Worm (Caenorhabditis elegans) whole organism, late embryonic: ENCODE measurements around the gene irld-50.
A peak's percentile ranks its signal among the peaks of the same experiment; 100 is the strongest.

Source experiments
- C08G9.2 ChIP-seq: sonication (generic microtip); optimal IDR thresholded peaks from 2 replicates; lab custom pipeline; 2016; ENCODE audit warnings: mild to moderate bottlenecking, missing genetic modification characterization, moderate library complexity, missing compliant biosample characterization
- C38D4.7 ChIP-seq: fragments of 200-800 bp; sonication (Bioruptor generic); optimal IDR thresholded peaks from 2 replicates; lab custom pipeline; 2018; ENCODE audit warnings: mild to moderate bottlenecking, missing genetic modification characterization, moderate library complexity, missing compliant biosample characterization
- T23F11.4 ChIP-seq: fragments of 200-800 bp; sonication (Bioruptor generic); optimal IDR thresholded peaks from 2 replicates; lab custom pipeline; 2018; ENCODE audit warnings: mild to moderate bottlenecking, missing genetic modification characterization, missing compliant biosample characterization
- Y22D7AL.16 ChIP-seq: sonication (generic microtip); optimal IDR thresholded peaks from 2 replicates; lab custom pipeline; 2016; ENCODE audit warnings: missing genetic modification characterization, missing compliant biosample characterization
- ahr-1 ChIP-seq: sonication (generic microtip); optimal IDR thresholded peaks from 2 replicates; lab custom pipeline; 2016; ENCODE audit warnings: missing genetic modification characterization, missing compliant biosample characterization
- ama-1 ChIP-seq: fragments of 150-350 bp; optimal IDR thresholded peaks from 2 replicates; lab custom pipeline; 2014
- ceh-19 ChIP-seq: fragments of 200-800 bp; sonication (Bioruptor generic); optimal IDR thresholded peaks from 2 replicates; lab custom pipeline; 2018; ENCODE audit warnings: mild to moderate bottlenecking, missing genetic modification characterization, missing compliant biosample characterization
- ceh-2 ChIP-seq: sonication (generic microtip); optimal IDR thresholded peaks from 2 replicates; lab custom pipeline; 2016; ENCODE audit warnings: missing genotype, missing genetic modification characterization, missing compliant biosample characterization
- ceh-31 ChIP-seq: sonication (generic microtip); optimal IDR thresholded peaks from 2 replicates; lab custom pipeline; 2016; ENCODE audit warnings: missing genetic modification characterization, missing compliant biosample characterization
- ceh-48 ChIP-seq: sonication (generic microtip); optimal IDR thresholded peaks from 2 replicates; lab custom pipeline; 2016; ENCODE audit warnings: missing genetic modification characterization, inconsistent platforms, missing compliant biosample characterization
- ceh-9 ChIP-seq: sonication (generic microtip); optimal IDR thresholded peaks from 2 replicates; lab custom pipeline; 2016; ENCODE audit warnings: mild to moderate bottlenecking, missing genetic modification characterization, inconsistent platforms, missing compliant biosample characterization
- che-1 ChIP-seq: sonication (generic microtip); optimal IDR thresholded peaks from 2 replicates; lab custom pipeline; 2016; ENCODE audit warnings: mild to moderate bottlenecking, missing genetic modification characterization, missing compliant biosample characterization
- elt-2 ChIP-seq: sonication (generic microtip); optimal IDR thresholded peaks from 2 replicates; lab custom pipeline; 2016; ENCODE audit warnings: missing genetic modification reagents, missing genetic modification characterization, missing compliant biosample characterization
- elt-4 ChIP-seq: sonication (generic microtip); optimal IDR thresholded peaks from 2 replicates; lab custom pipeline; 2016; ENCODE audit warnings: missing genetic modification characterization, missing compliant biosample characterization
- fax-1 ChIP-seq: sonication (generic microtip); optimal IDR thresholded peaks from 2 replicates; lab custom pipeline; 2016; ENCODE audit warnings: missing genotype, missing genetic modification characterization, missing compliant biosample characterization
- fkh-6 ChIP-seq: sonication (generic microtip); optimal IDR thresholded peaks from 2 replicates; lab custom pipeline; 2016; ENCODE audit warnings: missing genetic modification characterization, missing compliant biosample characterization
- hlh-13 ChIP-seq: fragments of 200-800 bp; sonication (Bioruptor generic); optimal IDR thresholded peaks from 2 replicates; lab custom pipeline; 2018; ENCODE audit warnings: mild to moderate bottlenecking, missing genetic modification characterization, missing compliant biosample characterization
- hlh-30 ChIP-seq: sonication (generic microtip); optimal IDR thresholded peaks from 2 replicates; lab custom pipeline; 2017; ENCODE audit warnings: antibody characterized with exemption, missing genetic modification characterization, missing compliant biosample characterization; ENCODE audit not compliant: insufficient read depth
- hlh-6 ChIP-seq: sonication (generic microtip); optimal IDR thresholded peaks from 2 replicates; lab custom pipeline; 2016; ENCODE audit warnings: missing genotype, missing genetic modification characterization, missing compliant biosample characterization
- hlh-8 ChIP-seq: sonication (generic microtip); optimal IDR thresholded peaks from 2 replicates; lab custom pipeline; 2016; ENCODE audit warnings: missing genotype, missing genetic modification characterization, missing compliant biosample characterization
- madf-2 ChIP-seq: sonication (generic microtip); optimal IDR thresholded peaks from 2 replicates; lab custom pipeline; 2017; ENCODE audit warnings: missing genetic modification characterization, missing compliant biosample characterization
- nfya-1 ChIP-seq: sonication (generic microtip); optimal IDR thresholded peaks from 2 replicates; lab custom pipeline; 2017; ENCODE audit warnings: missing genetic modification characterization, mild to moderate bottlenecking, missing compliant biosample characterization, antibody characterized with exemption, moderate library complexity
- nhr-232 ChIP-seq: sonication (generic microtip); optimal IDR thresholded peaks from 2 replicates; lab custom pipeline; 2016; ENCODE audit warnings: missing genetic modification characterization, missing compliant biosample characterization
- npax-4 ChIP-seq: sonication (generic microtip); optimal IDR thresholded peaks from 2 replicates; lab custom pipeline; 2016; ENCODE audit warnings: missing genetic modification characterization, missing compliant biosample characterization
- odd-2 ChIP-seq: sonication (generic microtip); optimal IDR thresholded peaks from 2 replicates; lab custom pipeline; 2017; ENCODE audit warnings: antibody characterized with exemption, mild to moderate bottlenecking, missing genetic modification characterization, missing compliant biosample characterization
- pag-3 ChIP-seq: sonication (generic microtip); optimal IDR thresholded peaks from 2 replicates; lab custom pipeline; 2016; ENCODE audit warnings: missing compliant biosample characterization, missing genetic modification characterization, borderline replicate concordance
- pqm-1 ChIP-seq: sonication (generic microtip); optimal IDR thresholded peaks from 2 replicates; lab custom pipeline; 2016; ENCODE audit warnings: missing genetic modification characterization, missing compliant biosample characterization
- pros-1 ChIP-seq: fragments of 150-350 bp; optimal IDR thresholded peaks from 2 replicates; lab custom pipeline; 2014; ENCODE audit warnings: missing biosample characterization, missing genetic modification reagents, missing genetic modification characterization
- ref-2 ChIP-seq: sonication (generic microtip); optimal IDR thresholded peaks from 2 replicates; lab custom pipeline; 2016; ENCODE audit warnings: missing genetic modification characterization, missing compliant biosample characterization
- sdc-2 ChIP-seq: sonication (generic microtip); optimal IDR thresholded peaks from 2 replicates; lab custom pipeline; 2016; ENCODE audit warnings: missing genotype, missing genetic modification characterization, missing compliant biosample characterization
- sox-4 ChIP-seq: sonication (generic microtip); optimal IDR thresholded peaks from 2 replicates; lab custom pipeline; 2017; ENCODE audit warnings: mild to moderate bottlenecking, missing genetic modification characterization, inconsistent platforms, missing compliant biosample characterization
- tbx-2 ChIP-seq: sonication (generic microtip); optimal IDR thresholded peaks from 2 replicates; lab custom pipeline; 2016; ENCODE audit warnings: missing genetic modification characterization, missing compliant biosample characterization
- tbx-7 ChIP-seq: sonication (generic microtip); optimal IDR thresholded peaks from 2 replicates; lab custom pipeline; 2016; ENCODE audit warnings: missing genotype, missing genetic modification characterization, missing compliant biosample characterization
- ttx-3 ChIP-seq: sonication (generic microtip); optimal IDR thresholded peaks from 2 replicates; lab custom pipeline; 2016; ENCODE audit warnings: missing genetic modification reagents, missing genetic modification characterization, missing compliant biosample characterization
- unc-55 ChIP-seq: sonication (generic microtip); optimal IDR thresholded peaks from 2 replicates; lab custom pipeline; 2017; ENCODE audit warnings: missing biosample characterization, missing genetic modification reagents, missing genetic modification characterization
- unc-86 ChIP-seq: sonication (generic microtip); optimal IDR thresholded peaks from 2 replicates; lab custom pipeline; 2016; ENCODE audit warnings: missing genetic modification characterization, missing compliant biosample characterization

irld-50 gene

DNA sequence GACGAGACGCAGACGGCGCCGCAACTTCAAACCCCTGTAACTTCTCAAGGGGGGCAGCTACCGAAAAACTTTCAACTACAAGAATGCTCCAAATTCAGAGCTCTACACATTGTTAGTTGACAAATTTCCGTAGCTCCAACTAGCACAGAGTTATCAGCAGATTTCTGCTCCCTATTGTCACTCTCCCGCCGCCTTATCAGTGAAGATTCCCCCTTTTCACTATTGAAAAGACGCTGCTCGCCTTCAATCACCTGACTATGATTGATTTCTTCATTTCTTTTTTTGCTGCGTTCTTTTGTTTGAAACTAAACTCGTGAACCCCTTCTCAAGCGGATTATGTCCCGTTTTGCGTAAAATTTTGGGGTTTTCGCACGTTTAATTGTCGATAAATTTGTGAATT lies 21.5 kb downstream of the irld-50 start:
- TF ChIP-seq pqm-1 (no peak), hlh-30 (no peak), fax-1 (tag; lab: Kevin White, UChicago) (no peak), sox-4 (tag; lab: Kevin White, UChicago) (no peak), tbx-7 (tag; lab: Kevin White, UChicago) (no peak), hlh-6 (tag; lab: Kevin White, UChicago) (no peak), pag-3 (tag; lab: Kevin White, UChicago) (no peak), pros-1 (tag; lab: Kevin White, UChicago) (no peak), C08G9.2 (tag; lab: Kevin White, UChicago) (no peak), npax-4 (no peak), Y22D7AL.16 (no peak), madf-2 (tag; lab: Kevin White, UChicago) (no peak), T23F11.4 (no peak), ceh-2 (no peak), elt-4 (tag; lab: Kevin White, UChicago) (no peak)

DNA sequence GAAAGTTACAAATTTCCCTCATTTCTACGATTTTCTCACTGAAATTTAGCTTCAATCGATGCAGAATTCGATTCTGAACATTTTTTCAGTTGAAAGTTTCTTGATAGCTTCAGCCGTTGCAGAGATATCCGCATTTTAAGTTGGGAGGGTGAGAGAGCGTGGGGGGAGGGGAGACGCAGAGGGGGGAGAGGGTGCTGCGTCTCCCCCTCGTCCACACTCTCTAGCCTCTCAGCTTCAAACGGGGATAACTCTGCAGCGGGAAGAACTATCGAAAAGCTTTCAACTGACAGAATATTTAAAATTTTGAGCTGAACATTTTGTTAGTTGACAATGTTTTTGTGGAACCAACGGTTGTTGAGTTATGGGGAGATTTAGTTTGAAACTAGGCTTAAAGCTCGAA lies 22.0 kb downstream of the irld-50 start:
- TF ChIP-seq che-1 (tag; lab: Kevin White, UChicago), result no peak
- no peak for TF ChIP-seq ama-1
- no peak for TF ChIP-seq elt-4 (tag; lab: Kevin White, UChicago)
- no peak for TF ChIP-seq tbx-2 (tag; lab: Kevin White, UChicago)
- no peak for TF ChIP-seq nfya-1
- TF ChIP-seq nhr-232 (tag; lab: Kevin White, UChicago), result no peak
- no peak for TF ChIP-seq npax-4
- no peak for TF ChIP-seq sdc-2 (tag; lab: Kevin White, UChicago)
- TF ChIP-seq hlh-13 (GFP tag; lab: Kevin White, UChicago), result no peak
- TF ChIP-seq ref-2, result no peak
- TF ChIP-seq hlh-30, result no peak
- TF ChIP-seq ahr-1 (tag; lab: Kevin White, UChicago), result no peak
- no peak for TF ChIP-seq ceh-19 (GFP tag; lab: Kevin White, UChicago)
- TF ChIP-seq ceh-9 (tag; lab: Kevin White, UChicago), result no peak

DNA sequence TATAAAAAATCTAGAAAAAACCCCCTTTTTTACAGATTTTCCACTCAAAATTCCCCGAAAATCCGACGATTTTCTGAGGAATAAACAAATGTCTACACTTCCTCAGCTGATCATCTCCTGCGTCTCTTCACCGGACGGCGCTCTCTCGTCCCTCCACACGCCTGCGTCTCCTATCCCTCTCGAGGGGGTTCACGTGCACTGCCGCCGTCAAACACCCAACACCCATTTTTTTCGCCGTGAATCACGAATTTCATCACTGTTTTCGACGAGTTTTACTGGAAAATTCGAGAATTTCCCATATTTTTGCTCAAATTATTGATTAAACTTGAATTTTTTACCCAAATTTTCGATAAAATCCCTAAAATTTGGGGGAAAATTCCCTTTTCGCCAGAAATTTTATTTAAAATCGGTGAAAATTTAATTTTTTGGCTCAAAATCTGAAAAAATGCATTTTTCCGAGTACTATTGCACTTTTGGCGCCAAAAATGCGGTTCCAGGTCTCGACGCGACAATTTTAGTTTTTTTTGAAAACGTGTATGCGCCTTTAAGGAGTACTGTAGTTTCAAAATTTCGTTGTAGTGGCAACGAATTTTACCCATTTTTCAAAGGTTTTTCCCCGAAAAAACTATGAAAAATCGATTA lies 22.9 kb downstream of the irld-50 start:
- TF ChIP-seq sdc-2 (tag; lab: Kevin White, UChicago), result no peak
- no peak for TF ChIP-seq elt-2 (tag; lab: Kevin White, UChicago)
- no peak for TF ChIP-seq ceh-48 (tag; lab: Kevin White, UChicago)
- no peak for TF ChIP-seq unc-86
- TF ChIP-seq nfya-1, result peak; percentile 9
- no peak for TF ChIP-seq hlh-8 (tag; lab: Kevin White, UChicago)
- TF ChIP-seq ceh-2, result no peak
- TF ChIP-seq unc-55 (GFP tag; lab: Kevin White, UChicago), result peak; percentile 44
- TF ChIP-seq odd-2 (tag; lab: Kevin White, UChicago), result no peak
- TF ChIP-seq ceh-31 (tag; lab: Kevin White, UChicago), result no peak
- no peak for TF ChIP-seq ttx-3
- peak; percentile 89 for TF ChIP-seq hlh-30
- no peak for TF ChIP-seq fax-1 (tag; lab: Kevin White, UChicago)
- TF ChIP-seq C38D4.7 (GFP tag; lab: Kevin White, UChicago), result no peak

DNA sequence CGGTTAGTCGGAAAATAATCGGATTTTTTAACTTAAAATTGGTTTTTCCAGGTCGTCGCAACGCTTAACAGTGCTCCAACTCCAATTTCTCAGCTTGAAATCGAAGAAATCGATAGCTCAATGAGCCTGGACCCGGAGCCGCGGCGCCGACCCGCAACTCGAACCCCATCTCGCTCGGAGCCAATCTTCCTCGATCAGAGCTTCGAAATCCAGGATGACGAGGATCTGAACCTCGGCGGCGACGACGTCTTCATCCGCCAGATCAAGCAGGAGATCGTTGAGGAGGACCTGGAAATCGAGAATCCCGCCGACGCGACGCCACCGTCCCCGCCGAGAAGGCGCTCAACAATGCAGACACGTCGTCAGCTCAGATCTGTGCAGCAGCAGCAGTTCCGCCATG lies 23.6 kb downstream of the irld-50 start:
- TF ChIP-seq fkh-6 (tag; lab: Kevin White, UChicago), result no peak
- TF ChIP-seq, all 69 proteins: peak for 0
